5 worm cellular contexts compared by ENCODE assay signal in the genomic region with DNA sequence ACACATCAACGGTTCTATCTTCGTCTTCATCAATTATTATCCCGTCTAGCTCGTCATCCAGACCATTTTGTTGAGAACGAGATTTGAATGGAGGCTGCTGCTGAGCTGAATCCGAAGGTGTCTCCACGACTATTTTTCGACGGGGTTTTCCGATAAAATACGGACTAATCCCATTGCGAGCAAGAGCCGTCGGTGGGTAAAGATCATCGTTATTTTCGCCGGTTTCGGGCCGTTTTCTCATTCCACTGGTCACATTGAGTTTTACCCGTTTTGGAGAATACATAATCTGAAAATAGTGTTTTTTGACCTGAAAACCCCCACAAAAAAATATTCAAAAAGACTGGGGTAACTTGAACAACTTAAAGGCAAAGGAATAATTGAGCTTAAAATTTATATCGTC.
TF ChIP-seq lines count a peak whose summit lies in the region.

TSS of gene figl-1 (minus strand) at position 286 of the 400 bp plus-strand sequence.

TF ChIP-seq in whole organism, L1 larva, 84 proteins besides CTCF, POLR2A, EP300 and RAD21 (continues in another document):
- TF ChIP-seq pag-3 (tag; optimal IDR thresholded peaks at IDR 0.05; lab: Kevin White, UChicago; ENCODE audit: borderline replicate concordance, insufficient read depth) (no peak), skn-1 (tag; optimal IDR thresholded peaks at IDR 0.05; lab: Kevin White, UChicago) (no peak), nhr-90 (tag; optimal IDR thresholded peaks at IDR 0.05; lab: Kevin White, UChicago; ENCODE audit: poor library complexity) (no peak), jun-1 (tag; optimal IDR thresholded peaks at IDR 0.05; lab: Kevin White, UChicago) (no peak), efl-1 (optimal IDR thresholded peaks at IDR 0.05; lab: Kevin White, UChicago) (peak in 1 of 2 experiments; percentile 9), efl-1 (GFP tag; optimal IDR thresholded peaks at IDR 0.05 in 1 of 2; lab: Kevin White, UChicago) (peak in 1 of 2 experiments; percentile 86), unc-98 (GFP tag; IDR thresholded peaks at IDR 0.05; lab: Robert Waterston, UW) (no peak), sox-4 (tag; optimal IDR thresholded peaks at IDR 0.05; lab: Kevin White, UChicago) (no peak), aha-1 (tag; optimal IDR thresholded peaks at IDR 0.05; lab: Kevin White, UChicago) (no peak), nhr-71 (tag; optimal IDR thresholded peaks at IDR 0.05; lab: Kevin White, UChicago) (peak; percentile 7), sup-37 (GFP tag; optimal IDR thresholded peaks at IDR 0.05; lab: Kevin White, UChicago) (no peak), nhr-12 (tag; optimal IDR thresholded peaks at IDR 0.05; lab: Kevin White, UChicago) (no peak), nhr-85 (tag; lab: Kevin White, UChicago) (no peak), elt-3 (tag; optimal IDR thresholded peaks at IDR 0.05; lab: Kevin White, UChicago) (no peak), elt-2 (tag; optimal IDR thresholded peaks at IDR 0.05; lab: Kevin White, UChicago) (peak; percentile 6), Y116A8C.19 (tag; optimal IDR thresholded peaks at IDR 0.05; lab: Kevin White, UChicago; ENCODE audit: borderline replicate concordance) (no peak), snpc-4 (tag; optimal IDR thresholded peaks at IDR 0.05; lab: Kevin White, UChicago) (no peak)

TF ChIP-seq in whole organism, L2 larva, 48 proteins besides CTCF, POLR2A, EP300 and RAD21:
- TF ChIP-seq nhr-129 (tag; optimal IDR thresholded peaks at IDR 0.05; lab: Kevin White, UChicago), result no peak
- TF ChIP-seq mbf-1 (tag; optimal IDR thresholded peaks at IDR 0.05; lab: Kevin White, UChicago), result no peak
- no peak for TF ChIP-seq nhr-23 (tag; optimal IDR thresholded peaks at IDR 0.05; lab: Kevin White, UChicago)
- TF ChIP-seq sma-3 (GFP tag; optimal IDR thresholded peaks at IDR 0.05; lab: Kevin White, UChicago), result peak; percentile 5
- TF ChIP-seq snpc-4 (tag; optimal IDR thresholded peaks at IDR 0.05; lab: Kevin White, UChicago), result no peak

TF ChIP-seq in whole organism, L3 larva, 47 proteins besides CTCF, POLR2A, EP300 and RAD21:
- no peak for TF ChIP-seq elt-2 (tag; optimal IDR thresholded peaks at IDR 0.05; lab: Kevin White, UChicago)
- peak; percentile 19 for TF ChIP-seq nhr-43 (tag; optimal IDR thresholded peaks at IDR 0.05; lab: Kevin White, UChicago; ENCODE audit: poor library complexity, severe bottlenecking)
- no peak for TF ChIP-seq pha-4 (tag; optimal IDR thresholded peaks at IDR 0.05; lab: Kevin White, UChicago)
TF ChIP-seq in whole organism, L3 larva: peak in this region for 1.

TF ChIP-seq in whole organism, L4 larva, 104 proteins besides CTCF, POLR2A, EP300 and RAD21:
- TF ChIP-seq lin-38 (GFP tag; IDR thresholded peaks at IDR 0.05; lab: Robert Waterston, UW) (peak; percentile 44), pha-4 (GFP tag; IDR thresholded peaks at IDR 0.05; lab: Robert Waterston, UW) (0 out of 2 replicates have a peak, but pooled peaks have one; percentile 16), pha-4 (tag; optimal IDR thresholded peaks at IDR 0.05; lab: Kevin White, UChicago) (no peak), vab-7 (GFP tag; IDR thresholded peaks at IDR 0.05; lab: Robert Waterston, UW) (no peak), ama-1 (optimal IDR thresholded peaks at IDR 0.05; lab: Kevin White, UChicago) (peak; percentile 74), ztf-11 (tag; optimal IDR thresholded peaks at IDR 0.05; lab: Kevin White, UChicago) (no peak), cey-2 (tag; optimal IDR thresholded peaks at IDR 0.05; lab: Kevin White, UChicago; ENCODE audit: borderline replicate concordance, insufficient read depth) (no peak), lim-7 (GFP tag; IDR thresholded peaks at IDR 0.05; lab: Robert Waterston, UW) (0 out of 2 replicates have a peak, but pooled peaks have one; percentile 19), zfp-3 (GFP tag; conservative IDR thresholded peaks at IDR 0.05; lab: Robert Waterston, UW) (0 out of 2 replicates have a peak, but pooled peaks have one; percentile 29), egl-43 (GFP tag; IDR thresholded peaks at IDR 0.05; lab: Robert Waterston, UW) (0 out of 2 replicates have a peak, but pooled peaks have one; percentile 37), T20F7.1 (GFP tag; optimal IDR thresholded peaks at IDR 0.05; lab: Kevin White, UChicago) (no peak)

TF ChIP-seq in whole organism, young adult, 124 proteins besides CTCF, POLR2A, EP300 and RAD21:
- TF ChIP-seq pbrm-1 (GFP tag; IDR thresholded peaks at IDR 0.05; lab: Robert Waterston, UW) (peak; percentile 23; the same call in 1 of the 2 replicates), nfyb-1 (GFP tag; IDR thresholded peaks at IDR 0.05; lab: Robert Waterston, UW) (peak; percentile 56), F33H1.4 (GFP tag; IDR thresholded peaks at IDR 0.05; lab: Robert Waterston, UW) (peak; percentile 25; the same call in 1 of the 2 replicates), lin-54 (GFP tag; optimal IDR thresholded peaks at IDR 0.05; lab: Kevin White, UChicago) (peak; percentile 32), chd-7 (tag; optimal IDR thresholded peaks at IDR 0.05; lab: Kevin White, UChicago) (no peak), athp-1 (tag; optimal IDR thresholded peaks at IDR 0.05; lab: Kevin White, UChicago) (peak; percentile 10), madf-6 (GFP tag; IDR thresholded peaks at IDR 0.05; lab: Robert Waterston, UW) (peak; percentile 47), K11D2.4 (GFP tag; IDR thresholded peaks at IDR 0.05; lab: Robert Waterston, UW) (no peak), F49E8.2 (tag; optimal IDR thresholded peaks at IDR 0.05; lab: Kevin White, UChicago; ENCODE audit: insufficient read depth) (peak; percentile 27), F39B2.1 (GFP tag; IDR thresholded peaks at IDR 0.05; lab: Robert Waterston, UW) (no peak), cebp-1 (GFP tag; IDR thresholded peaks at IDR 0.05; lab: Robert Waterston, UW) (no peak), cebp-1 (tag; optimal IDR thresholded peaks at IDR 0.05; lab: Kevin White, UChicago) (no peak), Y53F4B.3 (GFP tag; IDR thresholded peaks at IDR 0.05; lab: Robert Waterston, UW) (no peak), let-526 (GFP tag; IDR thresholded peaks at IDR 0.05; lab: Robert Waterston, UW) (no peak), zim-3 (tag; optimal IDR thresholded peaks at IDR 0.05; lab: Kevin White, UChicago) (peak; percentile 12), madf-3 (GFP tag; IDR thresholded peaks at IDR 0.05; lab: Robert Waterston, UW) (0 out of 2 replicates have a peak, but pooled peaks have one; percentile 59), mcd-1 (GFP tag; IDR thresholded peaks at IDR 0.05; lab: Robert Waterston, UW) (peak; percentile 40; the same call in 1 of the 2 replicates)
